Fruit fly (Drosophila melanogaster): Measurements from ENCODE around the gene CG8188.

Gene CG8188

DNA sequence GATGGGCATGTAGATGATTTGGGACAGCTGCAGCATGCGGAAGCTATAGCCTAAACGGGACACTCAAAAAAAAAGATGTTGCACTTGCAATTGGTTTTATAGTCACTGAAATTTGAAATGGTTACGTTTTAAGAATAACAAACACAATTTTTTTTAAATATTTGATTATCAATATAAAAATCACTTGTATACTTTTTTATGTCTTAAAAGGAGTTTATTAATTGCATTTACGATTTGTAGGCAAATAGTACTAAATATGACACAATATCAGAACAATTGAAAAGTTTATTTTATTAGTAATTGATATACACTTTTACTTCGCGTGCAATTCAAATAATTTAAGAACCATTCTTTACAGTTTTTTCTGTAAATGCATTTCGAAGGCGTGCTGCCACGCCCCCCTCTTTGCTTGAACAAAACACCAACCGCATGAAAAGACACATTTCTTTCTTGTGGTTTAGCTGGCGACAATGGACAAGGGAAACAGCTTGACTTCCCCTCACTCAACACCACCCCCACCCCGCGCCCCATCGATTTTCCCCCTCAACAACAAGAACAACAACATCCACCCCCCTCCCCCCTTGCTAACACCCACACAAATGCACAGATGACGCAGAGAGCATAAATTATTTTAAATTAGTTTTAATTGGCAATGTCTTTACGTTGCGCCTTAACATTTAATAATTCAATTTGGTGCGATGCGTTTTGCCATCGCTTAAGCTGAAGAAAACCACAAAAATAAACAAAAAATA, 14.2 kb upstream of the CG8188 start (continued):
- TF ChIP-seq Dll (GFP tag; IDR thresholded peaks at IDR 0.05; ENCODE audit: partially characterized antibody) (no peak), Dref (GFP tag; IDR thresholded peaks at IDR 0.05) (no peak), Mes4 (GFP tag; optimal IDR thresholded peaks at IDR 0.05) (no peak), CG34422 (GFP tag; IDR thresholded peaks at IDR 0.05) (no peak), Ada2b (GFP tag; IDR thresholded peaks at IDR 0.05) (no peak), CG17186 (GFP tag; optimal IDR thresholded peaks at IDR 0.05) (no peak), CG10979 (tag; optimal IDR thresholded peaks at IDR 0.05) (peak; percentile 70), dysf (GFP tag; IDR thresholded peaks at IDR 0.05) (no peak; the same call in 2 of the 3 replicates), corto (GFP tag; optimal IDR thresholded peaks at IDR 0.05) (no peak), Blimp-1 (GFP tag; optimal IDR thresholded peaks at IDR 0.05) (peak; percentile 56), CG31441 (GFP tag; IDR thresholded peaks at IDR 0.05) (peak; percentile 38), CG2199 (GFP tag; IDR thresholded peaks at IDR 0.05) (no peak), otp (GFP tag; IDR thresholded peaks at IDR 0.05) (no peak), hbn (GFP tag; IDR thresholded peaks at IDR 0.05; ENCODE audit: partially characterized antibody) (no peak), Dip3 (GFP tag; optimal IDR thresholded peaks at IDR 0.05) (no peak), CG12391 (tag; optimal IDR thresholded peaks at IDR 0.05) (peak; percentile 3), CG2678 (tag; optimal IDR thresholded peaks at IDR 0.05) (peak; percentile 40), ken (GFP tag; IDR thresholded peaks at IDR 0.05) (no peak), CG13424 (tag; optimal IDR thresholded peaks at IDR 0.05) (no peak), D (optimal IDR thresholded peaks at IDR 0.05) (no peak), D (GFP tag; optimal IDR thresholded peaks at IDR 0.05) (peak; percentile 44), insv (GFP tag; optimal IDR thresholded peaks at IDR 0.05) (no peak), jumu (GFP tag; optimal IDR thresholded peaks at IDR 0.05) (no peak), ind (GFP tag; optimal IDR thresholded peaks at IDR 0.05) (no peak), tup (GFP tag; optimal IDR thresholded peaks at IDR 0.05) (no peak), CG6854 (GFP tag; optimal IDR thresholded peaks at IDR 0.05) (no peak), CG17568 (GFP tag; optimal IDR thresholded peaks at IDR 0.05) (no peak), Eip74EF (GFP tag; optimal IDR thresholded peaks at IDR 0.05) (no peak), bab2 (GFP tag; optimal IDR thresholded peaks at IDR 0.05) (no peak), CG12744 (GFP tag; optimal IDR thresholded peaks at IDR 0.05) (no peak), E2f1 (GFP tag; IDR thresholded peaks at IDR 0.05) (no peak), CG14050 (GFP tag; IDR thresholded peaks at IDR 0.05) (no peak), CG15514 (GFP tag; optimal IDR thresholded peaks at IDR 0.05) (no peak), Lim3 (GFP tag; IDR thresholded peaks at IDR 0.05) (no peak), Spps (tag; optimal IDR thresholded peaks at IDR 0.05) (no peak), Camta (GFP tag; optimal IDR thresholded peaks at IDR 0.05) (no peak), Antp (GFP tag; optimal IDR thresholded peaks at IDR 0.05) (no peak), Xrp1 (GFP tag; IDR thresholded peaks at IDR 0.05) (no peak), hkb (optimal IDR thresholded peaks at IDR 0.05) (no peak), hkb (GFP tag; IDR thresholded peaks at IDR 0.05) (no peak), lilli (GFP tag; optimal IDR thresholded peaks at IDR 0.05) (no peak), CG11696 (GFP tag; IDR thresholded peaks at IDR 0.05) (no peak), CG18476 (GFP tag; optimal IDR thresholded peaks at IDR 0.05) (no peak), HmgD (GFP tag; optimal IDR thresholded peaks at IDR 0.05) (no peak), pros (GFP tag; optimal IDR thresholded peaks at IDR 0.05) (no peak), fd102C (GFP tag; optimal IDR thresholded peaks at IDR 0.05) (no peak), CG10274 (GFP tag; optimal IDR thresholded peaks at IDR 0.05) (no peak), CG8089 (GFP tag; optimal IDR thresholded peaks at IDR 0.05) (no peak), CG6683 (GFP tag; optimal IDR thresholded peaks at IDR 0.05) (no peak), hb (GFP tag; IDR thresholded peaks at IDR 0.05; ENCODE audit: partially characterized antibody) (no peak)
